Worm (Caenorhabditis elegans) whole organism, young adult: Measurements from ENCODE around the gene F53F4.2.

ENCODE experiments used
- F52B5.7 ChIP-seq: sonication (generic microtip); optimal IDR thresholded peaks from 2 replicates; lab custom pipeline; 2016; ENCODE audit warnings: mild to moderate bottlenecking, missing genetic modification characterization, missing compliant biosample characterization
- K11D2.4 ChIP-seq: fragments of 200-800 bp; sonication (Bioruptor generic); IDR thresholded peaks from 2 replicates; pipeline ENCODE4 v1.3.6; 2022; ENCODE audit warnings: missing genetic modification reagents, missing genetic modification characterization, missing compliant biosample characterization
- T26A5.8 ChIP-seq: sonication (generic microtip); optimal IDR thresholded peaks from 2 replicates; lab custom pipeline; 2016; ENCODE audit warnings: missing genetic modification characterization, missing compliant biosample characterization
- Y53G8AR.9 ChIP-seq: fragments of 200-800 bp; sonication (Bioruptor generic); conservative IDR thresholded peaks from 2 replicates; pipeline ENCODE4 v1.3.6; 2022; ENCODE audit warnings: missing genetic modification reagents, missing genetic modification characterization, missing compliant biosample characterization
- Y67H2A.10 ChIP-seq: fragments of 200-800 bp; sonication (Bioruptor generic); conservative IDR thresholded peaks from 2 replicates; pipeline ENCODE4 v1.3.6; 2022; ENCODE audit warnings: missing genetic modification reagents, missing genetic modification characterization, missing compliant biosample characterization
- ZK185.1 ChIP-seq: sonication (generic microtip); optimal IDR thresholded peaks from 2 replicates; lab custom pipeline; 2016; ENCODE audit warnings: mild to moderate bottlenecking, missing genetic modification characterization, missing compliant biosample characterization; ENCODE audit not compliant: poor library complexity, severe bottlenecking
- ama-1 ChIP-seq, 3 experiments: fragments of 150-350 bp in 1 of 3; sonication (generic microtip) in 2 of 3; optimal IDR thresholded peaks; 2 replicates each; lab custom pipeline; 2014 to 2018; ENCODE audit warnings: missing biosample characterization in 2 of 3, missing genetic modification characterization in 2 of 3, missing genetic modification reagents in 2 of 3
- aptf-2 ChIP-seq: fragments of 200-800 bp; sonication (Bioruptor generic); conservative IDR thresholded peaks from 2 replicates; pipeline ENCODE4 v1.3.6; 2022; ENCODE audit warnings: missing genetic modification reagents, missing genetic modification characterization, missing compliant biosample characterization
- attf-3 ChIP-seq: fragments of 200-800 bp; sonication (Bioruptor generic); conservative IDR thresholded peaks from 2 replicates; pipeline ENCODE4 v1.3.6; 2022; ENCODE audit warnings: missing genetic modification reagents, missing genetic modification characterization, missing compliant biosample characterization
- bed-1 ChIP-seq: fragments of 200-800 bp; sonication (Bioruptor generic); IDR thresholded peaks from 2 replicates; pipeline ENCODE4 v1.3.6; 2022; ENCODE audit warnings: missing genetic modification reagents, missing genetic modification characterization, missing compliant biosample characterization
- cebp-1 ChIP-seq, 2 experiments: fragments of 200-800 bp in 1 of 2; sonication (Bioruptor generic) in 1 of 2; sonication (generic microtip) in 1 of 2; IDR thresholded peaks in 1 of 2; optimal IDR thresholded peaks in 1 of 2; 2 replicates each; pipeline versions ENCODE4 v1.3.6 to Lab custom; 2017 to 2022; ENCODE audit warnings: missing compliant biosample characterization in 2 of 2, missing genetic modification characterization in 2 of 2, mild to moderate bottlenecking in 1 of 2, missing genetic modification reagents in 1 of 2, moderate library complexity in 1 of 2
- ceh-27 ChIP-seq: fragments of 200-800 bp; sonication (Bioruptor generic); optimal IDR thresholded peaks from 2 replicates; lab custom pipeline; 2018; ENCODE audit warnings: mild to moderate bottlenecking, missing genetic modification characterization, moderate library complexity, missing compliant biosample characterization
- chd-7 ChIP-seq: sonication (generic microtip); optimal IDR thresholded peaks from 2 replicates; lab custom pipeline; 2016; ENCODE audit warnings: mild to moderate bottlenecking, missing genetic modification characterization, moderate library complexity, missing compliant biosample characterization
- die-1 ChIP-seq: sonication (generic microtip); optimal IDR thresholded peaks from 2 replicates; lab custom pipeline; 2016; ENCODE audit warnings: missing genotype, mild to moderate bottlenecking, missing genetic modification characterization, missing compliant biosample characterization
- egl-44 ChIP-seq: fragments of 200-800 bp; sonication (Bioruptor generic); IDR thresholded peaks from 2 replicates; pipeline ENCODE4 v1.3.6; 2022; ENCODE audit warnings: missing genetic modification reagents, missing genetic modification characterization, missing compliant biosample characterization
- fkh-3 ChIP-seq: sonication (generic microtip); optimal IDR thresholded peaks from 2 replicates; lab custom pipeline; 2016; ENCODE audit warnings: mild to moderate bottlenecking, missing genetic modification characterization, missing compliant biosample characterization
- hmg-1.2 ChIP-seq: fragments of 200-800 bp; sonication (Bioruptor generic); IDR thresholded peaks from 2 replicates; pipeline ENCODE4 v1.3.6; 2022; ENCODE audit warnings: missing genetic modification reagents, missing genetic modification characterization, missing compliant biosample characterization
- hmg-20 ChIP-seq: fragments of 200-800 bp; sonication (Bioruptor generic); IDR thresholded peaks from 2 replicates; pipeline ENCODE4 v1.3.6; 2022; ENCODE audit warnings: missing genetic modification reagents, missing genetic modification characterization, missing compliant biosample characterization
- hrde-1 ChIP-seq: sonication (generic microtip); optimal IDR thresholded peaks from 2 replicates; lab custom pipeline; 2016; ENCODE audit warnings: missing genetic modification characterization, mild to moderate bottlenecking, missing compliant biosample characterization, moderate library complexity, missing genotype, missing genetic modification reagents, borderline replicate concordance
- lsl-1 ChIP-seq: fragments of 200-800 bp; sonication (Bioruptor generic); optimal IDR thresholded peaks from 2 replicates; lab custom pipeline; 2018; ENCODE audit warnings: mild to moderate bottlenecking, missing genetic modification characterization, moderate library complexity, missing compliant biosample characterization
- madf-3 ChIP-seq: fragments of 200-800 bp; sonication (Bioruptor generic); IDR thresholded peaks from 2 replicates; pipeline ENCODE4 v1.3.6; 2022; ENCODE audit warnings: missing genetic modification reagents, missing genetic modification characterization, missing compliant biosample characterization
- rec-8 ChIP-seq, 2 experiments: sonication (generic microtip); optimal IDR thresholded peaks; 2 replicates each; lab custom pipeline; 2016; ENCODE audit warnings: mild to moderate bottlenecking in 2 of 2, missing genetic modification characterization in 2 of 2, missing genetic modification reagents in 2 of 2, missing genotype in 2 of 2, missing biosample characterization in 1 of 2, missing compliant biosample characterization in 1 of 2, moderate library complexity in 1 of 2
- sea-2 ChIP-seq: fragments of 200-800 bp; sonication (Bioruptor generic); IDR thresholded peaks from 2 replicates; pipeline ENCODE4 v1.3.6; 2022; ENCODE audit warnings: missing genetic modification characterization, missing compliant biosample characterization
- snpc-1.3 ChIP-seq: sonication (generic microtip); optimal IDR thresholded peaks from 2 replicates; lab custom pipeline; 2017; ENCODE audit warnings: missing genetic modification characterization, mild to moderate bottlenecking, missing compliant biosample characterization, antibody characterized with exemption, moderate library complexity, missing genotype, missing genetic modification reagents; ENCODE audit not compliant: insufficient read depth
- somi-1 ChIP-seq: fragments of 200-800 bp; sonication (Bioruptor generic); optimal IDR thresholded peaks from 2 replicates; lab custom pipeline; 2018; ENCODE audit warnings: mild to moderate bottlenecking, missing genetic modification characterization, missing compliant biosample characterization
- tlf-1 ChIP-seq: fragments of 200-800 bp; sonication (Bioruptor generic); optimal IDR thresholded peaks from 2 replicates; lab custom pipeline; 2018; ENCODE audit warnings: mild to moderate bottlenecking, missing genetic modification characterization, missing compliant biosample characterization
- unc-130 ChIP-seq: sonication (generic microtip); optimal IDR thresholded peaks from 2 replicates; lab custom pipeline; 2016; ENCODE audit warnings: missing genetic modification reagents, missing genetic modification characterization, missing compliant biosample characterization
- xnd-1 ChIP-seq: sonication (generic microtip); optimal IDR thresholded peaks from 2 replicates; lab custom pipeline; 2016; ENCODE audit warnings: missing genotype, missing genetic modification reagents, missing genetic modification characterization, missing compliant biosample characterization
- ztf-28 ChIP-seq: fragments of 200-800 bp; sonication (Bioruptor generic); IDR thresholded peaks from 2 replicates; pipeline ENCODE4 v1.3.6; 2022; ENCODE audit warnings: missing genetic modification reagents, missing genetic modification characterization, missing compliant biosample characterization
- ztf-6 ChIP-seq: fragments of 200-800 bp; sonication (Bioruptor generic); IDR thresholded peaks from 2 replicates; pipeline ENCODE4 v1.3.6; 2022; ENCODE audit warnings: missing genetic modification reagents, missing genetic modification characterization, missing compliant biosample characterization

F53F4.2 gene

DNA sequence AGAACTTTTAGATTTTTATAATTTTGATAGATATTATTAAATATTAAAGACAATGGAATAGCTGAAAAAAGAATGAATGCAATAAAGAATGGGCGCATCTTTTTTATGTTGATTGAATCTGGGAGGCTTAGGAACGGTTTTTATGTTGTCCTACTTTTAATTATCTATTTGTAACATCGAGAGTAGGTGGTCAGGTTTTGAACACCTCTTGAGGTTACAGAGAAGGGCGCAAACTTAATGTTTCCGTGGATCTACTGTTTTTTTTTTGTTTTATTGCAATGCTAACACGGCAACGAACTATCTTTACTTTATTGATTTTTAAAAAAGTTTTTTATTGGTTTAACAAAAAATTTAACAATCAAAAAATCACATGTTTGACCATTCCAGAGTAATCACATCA lies 24.5 kb upstream of the F53F4.2 start, which contains the start of gene F53F4.7:
TSS of gene F53F4.7 (minus strand) at position 101 of the 400 bp plus-strand sequence.
- TF ChIP-seq bed-1 (GFP tag; lab: Robert Waterston, UW) (no peak), attf-3 (no peak), Y53G8AR.9 (GFP tag; lab: Robert Waterston, UW) (no peak)

DNA sequence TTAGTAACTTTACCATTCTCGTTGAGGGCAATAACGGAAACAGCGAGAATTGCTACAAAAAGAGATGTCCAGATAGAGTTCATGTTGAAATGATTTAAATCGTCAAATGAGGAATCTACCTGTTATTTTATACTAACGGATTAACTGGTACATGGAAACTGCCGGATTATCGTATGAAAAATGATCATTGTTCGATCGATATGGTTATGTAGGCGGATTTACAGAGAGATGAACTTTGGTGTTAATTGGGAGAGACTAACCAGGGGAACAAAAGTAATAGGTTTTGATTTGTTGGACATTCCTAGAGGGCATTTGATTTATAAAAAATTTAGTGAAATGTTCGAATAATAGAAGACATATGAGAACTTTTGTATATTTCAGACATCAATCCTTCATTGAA lies 22.4 kb upstream of the F53F4.2 start, which contains the start of gene spig-9:
TSS of gene spig-9 (minus strand) at position 101 of the 400 bp plus-strand sequence.
- TF ChIP-seq Y53G8AR.9 (GFP tag; lab: Robert Waterston, UW) (no peak), unc-130 (GFP tag; lab: Kevin White, UChicago) (no peak)

DNA sequence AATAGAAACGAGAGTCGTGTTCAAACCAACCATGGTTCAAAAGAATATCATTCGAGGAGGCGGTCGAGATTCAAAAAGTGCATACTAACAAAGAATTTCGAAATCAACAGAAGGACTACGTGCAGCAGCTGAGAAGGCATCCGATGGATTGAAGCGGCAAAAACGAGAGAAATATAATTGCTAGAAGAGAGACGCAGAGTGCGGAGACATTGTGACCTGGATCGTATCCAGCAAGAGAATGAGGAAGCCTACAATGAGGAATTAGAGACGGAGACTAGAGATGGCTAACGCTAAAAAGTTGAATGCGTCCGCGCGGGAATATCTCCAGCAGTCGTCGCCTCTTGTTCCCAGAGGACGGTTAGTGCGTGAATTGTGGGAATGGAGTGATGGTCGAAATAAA lies 20.4 kb upstream of the F53F4.2 start:
- TF ChIP-seq rec-8 (tag; optimal IDR thresholded peaks at IDR 0.05; lab: Kevin White, UChicago) (no peak), hmg-1.2 (GFP tag; lab: Robert Waterston, UW) (peak; percentile 63)
- TF ChIP-seq, all 124 proteins: peak for 1

DNA sequence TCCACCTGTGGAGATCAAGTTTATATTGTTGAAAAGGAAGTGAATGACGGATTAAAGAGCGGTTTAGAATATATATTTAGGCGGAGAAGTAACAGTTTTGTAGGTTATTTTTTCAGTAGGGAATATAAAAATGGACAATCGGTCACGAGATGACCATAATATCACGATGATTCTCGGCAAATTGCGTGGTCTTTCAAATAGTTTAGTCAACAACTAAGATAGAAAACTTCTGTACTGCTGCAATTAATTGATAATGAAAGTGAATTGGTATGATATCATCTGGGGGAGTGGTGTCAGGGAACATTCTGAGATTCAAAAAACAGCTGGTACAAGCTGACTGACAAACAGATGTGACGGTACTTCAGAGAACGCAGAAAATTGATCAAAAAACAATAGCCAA lies 19.1 kb upstream of the F53F4.2 start:
- TF ChIP-seq K11D2.4: no peak
- TF ChIP-seq Y67H2A.10 (GFP tag; lab: Robert Waterston, UW): no peak
- peak; percentile 30 for TF ChIP-seq somi-1 (GFP tag; lab: Kevin White, UChicago)

DNA sequence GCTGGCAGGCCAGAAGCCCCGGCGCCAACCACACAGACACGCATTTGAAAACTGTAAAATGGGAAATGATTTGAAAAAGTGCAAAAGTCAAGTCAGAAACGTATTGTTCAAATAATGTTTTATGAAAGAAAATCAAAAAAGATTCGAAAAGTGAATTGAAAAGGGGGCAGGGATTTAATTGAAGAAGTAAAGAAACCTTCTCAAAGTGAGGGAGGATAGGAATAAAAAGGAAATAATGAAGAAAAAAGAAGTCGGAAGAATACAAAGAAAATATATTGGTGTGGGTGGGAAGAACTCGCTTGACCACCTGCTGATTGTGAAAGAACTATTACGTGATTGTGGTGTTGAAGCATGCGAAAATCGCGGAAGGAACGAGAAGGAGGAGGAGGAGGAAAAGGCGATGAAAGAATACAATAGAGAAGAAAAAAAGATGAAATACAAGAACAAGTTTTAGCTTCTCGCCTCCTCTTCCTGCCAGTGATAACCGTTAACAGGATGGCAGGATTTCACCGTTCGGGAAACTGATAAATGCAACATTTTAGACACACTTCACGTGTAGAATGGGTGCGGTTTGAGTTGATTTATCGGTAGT lies 17.4 kb upstream of the F53F4.2 start, which contains the start of gene fmo-4:
TSS of gene fmo-4 (minus strand) at position 51 of the 592 bp plus-strand sequence.
- TF ChIP-seq F52B5.7: no peak
- no peak for TF ChIP-seq die-1 (tag; lab: Kevin White, UChicago)
- TF ChIP-seq ZK185.1 (tag; lab: Kevin White, UChicago): no peak
- no peak for TF ChIP-seq ztf-28
- no peak for TF ChIP-seq aptf-2 (GFP tag; lab: Robert Waterston, UW)
- TF ChIP-seq lsl-1 (GFP tag; lab: Kevin White, UChicago): no peak
- no peak for TF ChIP-seq chd-7 (tag; lab: Kevin White, UChicago)
- TF ChIP-seq unc-130 (GFP tag; lab: Kevin White, UChicago): no peak
- no peak for TF ChIP-seq ama-1 (optimal IDR thresholded peaks at IDR 0.05; lab: Kevin White, UChicago)
- TF ChIP-seq ama-1 (GFP tag; optimal IDR thresholded peaks at IDR 0.05; lab: Kevin White, UChicago): no peak
- no peak for TF ChIP-seq xnd-1
- TF ChIP-seq ceh-27: no peak
- no peak for TF ChIP-seq sea-2 (GFP tag; lab: Robert Waterston, UW)
- no peak for TF ChIP-seq snpc-1.3

DNA sequence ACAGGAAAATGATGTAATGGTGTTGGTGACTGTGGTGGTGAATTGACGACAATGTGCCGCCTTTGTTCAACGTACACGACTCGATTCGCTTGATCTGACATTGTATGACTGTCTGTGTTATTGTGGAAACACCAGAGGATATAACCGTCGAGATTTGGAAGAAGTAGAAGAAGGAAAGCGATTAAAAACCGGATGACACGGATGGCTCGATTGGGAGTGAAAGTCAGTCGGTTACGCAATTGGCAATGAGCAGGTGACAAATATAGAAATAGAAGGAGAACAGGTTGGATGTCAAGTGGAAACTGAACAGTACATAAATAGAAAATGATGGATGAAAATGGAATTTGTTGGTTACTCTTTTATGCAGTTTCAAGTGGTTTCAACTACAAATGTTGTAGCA lies 11.5 kb upstream of the F53F4.2 start, which contains the start of gene rdy-2:
TSS of gene rdy-2 (minus strand) at position 101 of the 400 bp plus-strand sequence.
- TF ChIP-seq hmg-20 (GFP tag; lab: Robert Waterston, UW) (no peak), fkh-3 (tag; lab: Kevin White, UChicago) (no peak), madf-3 (no peak), bed-1 (GFP tag; lab: Robert Waterston, UW) (no peak), cebp-1 (GFP tag; IDR thresholded peaks at IDR 0.05; lab: Robert Waterston, UW) (no peak), cebp-1 (tag; optimal IDR thresholded peaks at IDR 0.05; lab: Kevin White, UChicago) (no peak), Y53G8AR.9 (GFP tag; lab: Robert Waterston, UW) (no peak), hrde-1 (tag; lab: Kevin White, UChicago) (no peak), attf-3 (no peak), egl-44 (GFP tag; lab: Robert Waterston, UW) (no peak), Y67H2A.10 (GFP tag; lab: Robert Waterston, UW) (no peak), T26A5.8 (no peak), tlf-1 (GFP tag; lab: Kevin White, UChicago) (no peak), ztf-6 (GFP tag; lab: Robert Waterston, UW) (no peak)
